Worm (Caenorhabditis elegans): ENCODE measurements around the gene btb-22.

The btb-22 gene

DNA sequence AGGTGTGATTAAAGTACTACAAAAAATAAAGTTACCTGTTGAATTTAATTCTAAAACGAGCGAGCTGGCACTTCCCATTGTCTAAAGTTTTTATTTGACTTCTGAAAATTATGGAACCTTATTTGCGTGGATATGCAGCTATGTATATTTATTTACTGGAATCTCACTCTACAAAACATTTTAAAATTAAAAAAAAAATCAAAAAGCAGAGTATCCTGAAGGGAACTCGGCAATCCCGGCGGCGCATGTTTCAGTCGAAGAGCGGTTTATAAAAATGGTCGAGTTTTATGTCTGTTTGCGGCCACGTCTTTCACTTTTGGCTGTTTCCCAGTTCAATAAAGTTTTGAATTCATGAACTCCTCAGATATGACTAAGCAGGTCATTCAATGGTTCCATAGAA lies 37.5 kb downstream of the btb-22 start, which contains the start of gene F14D2.19:
Gene F14D2.19, minus strand, starts transcription at position 101 of the 400 bp plus-strand sequence.
- TF ChIP-seq nhr-10 (tag; optimal IDR thresholded peaks at IDR 0.05) (no peak), crh-2 (tag; optimal IDR thresholded peaks at IDR 0.05) (no peak), blmp-1 (tag; optimal IDR thresholded peaks at IDR 0.05; ENCODE audit: insufficient read depth) (no peak), elt-1 (tag; optimal IDR thresholded peaks at IDR 0.05) (no peak), lin-13 (GFP tag; optimal IDR thresholded peaks at IDR 0.05) (no peak), snpc-4 (tag; optimal IDR thresholded peaks at IDR 0.05) (no peak), ceh-16 (tag; optimal IDR thresholded peaks at IDR 0.05) (no peak), sma-9 (GFP tag; optimal IDR thresholded peaks at IDR 0.05) (no peak), sma-9 (tag; optimal IDR thresholded peaks at IDR 0.05) (no peak), alr-1 (tag; optimal IDR thresholded peaks at IDR 0.05) (no peak), mab-5 (tag; optimal IDR thresholded peaks at IDR 0.05) (no peak), unc-39 (tag; optimal IDR thresholded peaks at IDR 0.05) (no peak), mdl-1 (tag; optimal IDR thresholded peaks at IDR 0.05) (no peak), ZK546.5 (tag; optimal IDR thresholded peaks at IDR 0.05) (no peak), sem-4 (tag; optimal IDR thresholded peaks at IDR 0.05) (no peak), nhr-11 (tag; optimal IDR thresholded peaks at IDR 0.05) (no peak), nhr-6 (tag; optimal IDR thresholded peaks at IDR 0.05) (no peak), unc-62 (GFP tag; optimal IDR thresholded peaks at IDR 0.05) (no peak), nhr-23 (tag; optimal IDR thresholded peaks at IDR 0.05) (no peak), gmeb-1 (tag; optimal IDR thresholded peaks at IDR 0.05) (no peak), nhr-237 (tag; optimal IDR thresholded peaks at IDR 0.05) (no peak)

DNA sequence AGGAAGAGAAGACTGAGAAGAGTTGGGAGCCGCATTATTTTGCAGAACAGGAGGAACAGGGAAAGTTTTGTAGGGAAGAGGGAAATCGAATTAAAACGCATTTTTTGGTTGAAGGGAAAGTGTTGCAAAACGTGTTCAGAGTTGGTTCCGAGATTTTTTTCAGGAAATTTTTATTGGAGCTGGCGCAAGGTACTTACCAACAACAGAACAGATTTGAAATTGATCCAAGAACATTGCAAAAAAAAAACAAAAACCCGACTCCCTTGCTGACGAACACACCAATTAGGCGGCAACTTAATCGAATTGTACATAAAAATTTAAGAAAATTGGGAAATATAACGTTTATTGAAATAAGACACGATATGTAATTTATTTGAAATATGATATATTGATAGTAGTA lies 39.0 kb downstream of the btb-22 start, which contains the start of gene F14D2.7:
Gene F14D2.7, minus strand, starts transcription at position 101 of the 400 bp plus-strand sequence.
- TF ChIP-seq zag-1 (tag; optimal IDR thresholded peaks at IDR 0.05) (no peak), nhr-77 (tag; optimal IDR thresholded peaks at IDR 0.05) (no peak), mdl-1 (tag; optimal IDR thresholded peaks at IDR 0.05) (no peak), sem-4 (tag; optimal IDR thresholded peaks at IDR 0.05) (no peak)

DNA sequence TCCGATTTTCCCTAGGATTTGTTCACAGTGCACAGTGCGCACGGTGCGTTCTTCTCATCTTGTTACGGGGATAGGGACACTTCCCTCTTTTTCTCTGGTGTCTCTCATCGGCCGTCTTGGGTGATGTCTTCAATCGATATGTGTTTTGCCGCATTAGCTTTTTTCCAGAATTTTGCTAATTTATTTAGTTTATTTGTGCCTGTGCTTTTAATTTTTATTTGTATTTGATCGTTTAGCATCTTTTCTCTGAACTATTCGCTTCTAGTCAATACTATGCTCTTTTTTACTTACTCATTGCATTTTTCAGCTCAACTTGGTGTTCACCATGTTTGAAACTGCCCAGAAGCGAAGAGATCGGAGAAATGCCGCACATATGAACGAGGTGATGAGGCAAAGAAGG lies 40.7 kb downstream of the btb-22 start, which contains the start of gene F14D2.5:
Gene F14D2.5, plus strand, starts transcription at position 301 of the 400 bp plus-strand sequence.
- TF ChIP-seq ZK546.5 (tag; optimal IDR thresholded peaks at IDR 0.05) (no peak), ztf-1 (GFP tag; conservative IDR thresholded peaks at IDR 0.05) (no peak), ama-1 (optimal IDR thresholded peaks at IDR 0.05) (no peak), skn-1 (tag; optimal IDR thresholded peaks at IDR 0.05) (no peak), peb-1 (tag; optimal IDR thresholded peaks at IDR 0.05) (no peak), C34F6.9 (tag; optimal IDR thresholded peaks at IDR 0.05) (no peak)

DNA sequence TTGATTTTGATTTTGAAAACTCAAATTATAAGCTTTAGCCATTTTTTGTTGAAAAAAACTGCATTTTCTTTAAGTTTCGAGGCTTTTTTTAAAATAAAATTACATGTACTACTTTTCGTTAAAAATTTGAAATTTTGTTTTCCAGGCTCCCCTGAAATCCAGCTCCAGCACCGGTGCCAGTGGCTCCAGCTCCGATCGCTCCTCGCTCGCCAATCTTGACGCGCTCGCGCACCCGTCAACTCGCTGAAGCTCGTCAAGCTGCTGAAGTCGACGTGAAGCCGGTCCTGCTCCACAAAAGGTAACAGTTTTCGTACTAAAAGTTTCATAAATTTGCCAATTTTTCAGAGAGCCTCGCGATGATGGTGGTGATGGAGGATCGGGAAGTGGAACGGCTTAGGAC lies 41.3 kb downstream of the btb-22 start:
- no peak for TF ChIP-seq unc-62 (GFP tag; optimal IDR thresholded peaks at IDR 0.05)
- TF ChIP-seq nhr-237 (tag; optimal IDR thresholded peaks at IDR 0.05): no peak
- TF ChIP-seq nhr-23 (tag; optimal IDR thresholded peaks at IDR 0.05): no peak
- TF ChIP-seq nhr-11 (tag; optimal IDR thresholded peaks at IDR 0.05): no peak
- no peak for TF ChIP-seq ama-1 (optimal IDR thresholded peaks at IDR 0.05)
- no peak for TF ChIP-seq skn-1 (tag; optimal IDR thresholded peaks at IDR 0.05)
- TF ChIP-seq ztf-11 (tag; optimal IDR thresholded peaks at IDR 0.05): no peak
- TF ChIP-seq ZK546.5 (tag; optimal IDR thresholded peaks at IDR 0.05): no peak
- no peak for TF ChIP-seq sem-4 (tag; optimal IDR thresholded peaks at IDR 0.05)
- TF ChIP-seq lsy-2 (tag; optimal IDR thresholded peaks at IDR 0.05): no peak
- TF ChIP-seq lin-11 (tag; optimal IDR thresholded peaks at IDR 0.05): no peak
- no peak for TF ChIP-seq R02D3.7 (tag; optimal IDR thresholded peaks at IDR 0.05)
- no peak for TF ChIP-seq nhr-12 (tag; optimal IDR thresholded peaks at IDR 0.05)

DNA sequence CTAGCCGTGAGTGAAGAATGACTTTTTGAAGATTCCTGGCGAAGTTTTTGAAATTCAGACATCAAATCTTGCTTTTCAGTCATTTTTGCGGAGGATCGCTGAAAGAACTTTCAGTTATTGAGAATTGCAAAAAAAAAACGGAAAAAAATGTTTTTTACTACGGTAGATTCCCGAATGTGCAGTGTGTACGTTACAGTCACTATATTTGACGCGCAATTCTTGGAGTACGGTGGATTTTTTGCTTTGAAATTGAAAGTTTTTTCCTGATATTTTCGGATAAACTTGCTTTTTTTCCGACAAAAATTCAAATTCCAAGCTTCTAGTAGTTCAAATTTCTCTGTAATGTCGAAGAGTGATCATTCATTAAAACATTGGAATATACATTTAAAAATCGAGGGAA lies 42.4 kb downstream of the btb-22 start, which contains the start of gene F14D2.11:
Gene F14D2.11, minus strand, starts transcription at position 101 of the 400 bp plus-strand sequence.
- TF ChIP-seq egl-27 (tag; optimal IDR thresholded peaks at IDR 0.05) (no peak), mab-5 (tag; optimal IDR thresholded peaks at IDR 0.05) (no peak)

DNA sequence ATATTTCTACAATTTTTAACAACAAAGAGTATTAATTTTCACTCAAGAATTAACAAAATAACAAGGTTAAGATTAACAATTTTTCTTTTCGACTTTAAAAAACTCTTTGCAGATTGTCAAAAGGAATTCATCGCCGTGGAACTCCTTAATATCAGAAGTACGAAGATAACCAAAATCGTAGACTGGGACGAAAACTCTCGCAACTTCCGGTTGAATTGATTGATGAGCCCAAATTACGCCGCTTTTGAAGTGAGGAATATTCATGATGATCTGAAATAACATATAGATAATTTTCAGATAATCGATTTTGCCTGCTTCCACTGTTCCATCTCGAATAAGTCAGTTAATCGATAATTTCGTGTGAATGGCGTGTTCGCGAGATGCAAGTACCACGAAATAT lies 44.2 kb downstream of the btb-22 start, which contains the start of gene F14D2.15:
Gene F14D2.15, minus strand, starts transcription at position 101 of the 400 bp plus-strand sequence.
- TF ChIP-seq nhr-129 (tag; optimal IDR thresholded peaks at IDR 0.05) (no peak), lsy-2 (tag; optimal IDR thresholded peaks at IDR 0.05) (no peak), lin-13 (GFP tag; optimal IDR thresholded peaks at IDR 0.05) (no peak), peb-1 (tag; optimal IDR thresholded peaks at IDR 0.05) (no peak), fos-1 (tag; optimal IDR thresholded peaks at IDR 0.05) (no peak), ztf-4 (tag; optimal IDR thresholded peaks at IDR 0.05) (no peak), sem-4 (tag; optimal IDR thresholded peaks at IDR 0.05) (no peak), egl-27 (tag; optimal IDR thresholded peaks at IDR 0.05) (no peak), lin-11 (tag; optimal IDR thresholded peaks at IDR 0.05) (no peak), unc-62 (GFP tag; optimal IDR thresholded peaks at IDR 0.05) (no peak), lin-39 (tag; optimal IDR thresholded peaks at IDR 0.05) (no peak)
